Fruit fly (Drosophila melanogaster) whole organism, prepupa: ENCODE data around the gene Gr64c.
A peak's percentile ranks its signal among the peaks of the same experiment; 100 is the strongest.

Experiments used
- Blimp-1 ChIP-seq: fragments of 200-800 bp; sonication (Bioruptor generic); optimal IDR thresholded peaks from 3 replicates; lab custom pipeline; 2017; ENCODE audit warnings: missing biosample characterization, missing genetic modification characterization, mild to moderate bottlenecking, moderate library complexity, missing genetic modification reagents
- CG10669 ChIP-seq: fragments of 200-800 bp; sonication (Bioruptor generic); optimal IDR thresholded peaks from 3 replicates; lab custom pipeline; 2018; ENCODE audit warnings: missing biosample characterization, mild to moderate bottlenecking, missing genetic modification characterization, moderate library complexity
- CG11294 ChIP-seq: fragments of 200-800 bp; sonication (Bioruptor generic); IDR thresholded peaks from 2 replicates; pipeline ENCODE4 v1.3.6; 2022; ENCODE audit warnings: missing biosample characterization, missing genetic modification characterization
- CG11762 ChIP-seq: fragments of 200-800 bp; sonication (Bioruptor generic); optimal IDR thresholded peaks from 3 replicates; lab custom pipeline; 2016; ENCODE audit warnings: missing biosample characterization, missing genetic modification characterization; ENCODE audit not compliant: insufficient read depth
- CG11902 ChIP-seq: fragments of 200-800 bp; sonication (Bioruptor generic); optimal IDR thresholded peaks from 3 replicates; lab custom pipeline; 2016; ENCODE audit warnings: missing biosample characterization, missing genetic modification characterization
- CG15336 ChIP-seq: fragments of 200-800 bp; sonication (Bioruptor generic); IDR thresholded peaks from 2 replicates; pipeline ENCODE4 v1.3.6; 2022; ENCODE audit warnings: missing biosample characterization, missing genetic modification characterization
- CG1621 ChIP-seq: fragments of 200-800 bp; sonication (Bioruptor generic); optimal IDR thresholded peaks from 3 replicates; lab custom pipeline; 2018; ENCODE audit warnings: missing biosample characterization, mild to moderate bottlenecking, missing genetic modification characterization
- CG31627 ChIP-seq: fragments of 200-800 bp; sonication (Bioruptor generic); optimal IDR thresholded peaks from 3 replicates; lab custom pipeline; 2016; ENCODE audit warnings: missing biosample characterization, missing genetic modification characterization
- CG32006 ChIP-seq: fragments of 200-800 bp; sonication (Bioruptor generic); optimal IDR thresholded peaks from 3 replicates; lab custom pipeline; 2017; ENCODE audit warnings: missing biosample characterization, mild to moderate bottlenecking, missing genetic modification characterization
- CG34406 ChIP-seq: fragments of 200-800 bp; sonication (Bioruptor generic); optimal IDR thresholded peaks from 3 replicates; lab custom pipeline; 2016; ENCODE audit warnings: missing biosample characterization, missing genetic modification characterization
- CG4318 ChIP-seq: fragments of 200-800 bp; sonication (Bioruptor generic); optimal IDR thresholded peaks from 3 replicates; lab custom pipeline; 2017; ENCODE audit warnings: missing biosample characterization, mild to moderate bottlenecking, missing genetic modification characterization
- CG6163 ChIP-seq: fragments of 200-800 bp; sonication (Bioruptor generic); IDR thresholded peaks from 3 replicates; pipeline ENCODE4 v1.3.6; 2022; ENCODE audit warnings: missing biosample characterization, missing genetic modification characterization
- CG6276 ChIP-seq: fragments of 200-800 bp; sonication (Bioruptor generic); optimal IDR thresholded peaks from 2 replicates; lab custom pipeline; 2017; ENCODE audit warnings: missing biosample characterization, mild to moderate bottlenecking, missing genetic modification characterization
- CG6792 ChIP-seq: fragments of 200-800 bp; sonication (Bioruptor generic); optimal IDR thresholded peaks from 3 replicates; lab custom pipeline; 2016; ENCODE audit warnings: missing biosample characterization, missing genetic modification characterization
- CG6854 ChIP-seq: fragments of 200-800 bp; sonication (Bioruptor generic); optimal IDR thresholded peaks from 2 replicates; lab custom pipeline; 2017; ENCODE audit warnings: missing biosample characterization, mild to moderate bottlenecking, missing genetic modification characterization
- CG8119 ChIP-seq: fragments of 200-800 bp; sonication (Bioruptor generic); IDR thresholded peaks from 3 replicates; pipeline ENCODE4 v1.3.6; 2022; ENCODE audit warnings: missing biosample characterization, missing genetic modification characterization
- CG8632 ChIP-seq: fragments of 200-800 bp; sonication (Bioruptor generic); optimal IDR thresholded peaks from 3 replicates; lab custom pipeline; 2016; ENCODE audit warnings: missing biosample characterization, missing genetic modification characterization
- CG9139 ChIP-seq: fragments of 200-800 bp; sonication (Bioruptor generic); optimal IDR thresholded peaks from 3 replicates; lab custom pipeline; 2017; ENCODE audit warnings: missing biosample characterization, mild to moderate bottlenecking, missing genetic modification characterization
- Eip75B ChIP-seq: fragments of 200-800 bp; sonication (Bioruptor generic); optimal IDR thresholded peaks from 3 replicates; lab custom pipeline; 2016; ENCODE audit warnings: missing biosample characterization, missing genetic modification characterization
- Eip78C ChIP-seq: fragments of 200-800 bp; sonication (Bioruptor generic); peaks from one replicate; lab custom pipeline; 2016; ENCODE audit warnings: missing biosample characterization, missing genetic modification characterization
- Ets21C ChIP-seq: fragments of 200-800 bp; sonication (Bioruptor generic); optimal IDR thresholded peaks from 3 replicates; lab custom pipeline; 2016; ENCODE audit warnings: missing biosample characterization, missing genetic modification characterization
- Ets96B ChIP-seq: fragments of 200-800 bp; optimal IDR thresholded peaks from 2 replicates; lab custom pipeline; 2019; ENCODE audit warnings: missing biosample characterization, mild to moderate bottlenecking, missing genetic modification characterization, moderate library complexity
- Gug ChIP-seq: fragments of 200-800 bp; sonication (Bioruptor generic); IDR thresholded peaks from 2 replicates; pipeline ENCODE4 v1.3.6; 2022; ENCODE audit warnings: missing biosample characterization, missing genetic modification characterization
- Hr38 ChIP-seq: sonication (Bioruptor generic); optimal IDR thresholded peaks from 2 replicates; lab custom pipeline; 2016; ENCODE audit warnings: missing biosample characterization, missing genetic modification characterization
- Hr39 ChIP-seq: fragments of 200-800 bp; sonication (Bioruptor generic); optimal IDR thresholded peaks from 2 replicates; lab custom pipeline; 2016; ENCODE audit warnings: missing biosample characterization, missing genetic modification characterization
- Hr4 ChIP-seq: fragments of 200-800 bp; sonication (Bioruptor generic); optimal IDR thresholded peaks from 3 replicates; lab custom pipeline; 2016; ENCODE audit warnings: missing biosample characterization, missing genetic modification characterization
- Lpt ChIP-seq: fragments of 200-800 bp; sonication (Bioruptor generic); optimal IDR thresholded peaks from 3 replicates; lab custom pipeline; 2016; ENCODE audit warnings: missing biosample characterization, missing genetic modification characterization
- Smox ChIP-seq: fragments of 200-800 bp; sonication (Bioruptor generic); optimal IDR thresholded peaks from 3 replicates; lab custom pipeline; 2016; ENCODE audit warnings: missing biosample characterization, missing genetic modification characterization
- Sox102F ChIP-seq: fragments of 200-800 bp; sonication (Bioruptor generic); optimal IDR thresholded peaks from 2 replicates; lab custom pipeline; 2016; ENCODE audit warnings: missing biosample characterization, mild to moderate bottlenecking, missing genetic modification characterization
- Sox14 ChIP-seq: fragments of 200-800 bp; sonication (Bioruptor generic); optimal IDR thresholded peaks from 3 replicates; lab custom pipeline; 2016; ENCODE audit warnings: missing biosample characterization, missing genetic modification characterization
- Sox15 ChIP-seq: fragments of 200-800 bp; sonication (Bioruptor generic); optimal IDR thresholded peaks from 3 replicates; lab custom pipeline; 2016; ENCODE audit warnings: missing biosample characterization, missing genetic modification characterization
- achi ChIP-seq: fragments of 200-800 bp; sonication (Bioruptor generic); optimal IDR thresholded peaks from 3 replicates; lab custom pipeline; 2016; ENCODE audit warnings: missing biosample characterization, missing genetic modification characterization
- acj6 ChIP-seq: fragments of 200-800 bp; sonication (Bioruptor generic); optimal IDR thresholded peaks from 3 replicates; lab custom pipeline; 2016; ENCODE audit warnings: missing biosample characterization, missing genetic modification characterization
- cyc ChIP-seq: fragments of 200-800 bp; sonication (Bioruptor generic); optimal IDR thresholded peaks from 3 replicates; lab custom pipeline; 2016; ENCODE audit warnings: missing biosample characterization, missing genetic modification characterization
- dsx ChIP-seq: fragments of 200-800 bp; optimal IDR thresholded peaks from 3 replicates; lab custom pipeline; 2019; ENCODE audit warnings: missing biosample characterization, mild to moderate bottlenecking, missing genetic modification characterization, moderate library complexity; ENCODE audit not compliant: poor library complexity, severe bottlenecking
- eg ChIP-seq: fragments of 200-800 bp; sonication (Bioruptor generic); IDR thresholded peaks from 3 replicates; pipeline ENCODE4 v1.3.6; 2022; ENCODE audit warnings: missing biosample characterization, missing genetic modification characterization
- fd59A ChIP-seq: fragments of 200-800 bp; sonication (Bioruptor generic); optimal IDR thresholded peaks from 2 replicates; lab custom pipeline; 2017; ENCODE audit warnings: missing biosample characterization, mild to moderate bottlenecking, missing genetic modification characterization, missing genetic modification reagents
- fd85E ChIP-seq: fragments of 200-800 bp; sonication (Bioruptor generic); optimal IDR thresholded peaks from 3 replicates; lab custom pipeline; 2016; ENCODE audit warnings: missing biosample characterization, missing genetic modification characterization
- net ChIP-seq: fragments of 200-800 bp; sonication (Bioruptor generic); optimal IDR thresholded peaks from 3 replicates; lab custom pipeline; 2016; ENCODE audit warnings: missing biosample characterization, missing genetic modification characterization
- pdm3 ChIP-seq: fragments of 200-800 bp; sonication (Bioruptor generic); optimal IDR thresholded peaks from 3 replicates; lab custom pipeline; 2016; ENCODE audit warnings: missing biosample characterization, missing genetic modification characterization
- salr ChIP-seq, 2 experiments: fragments of 200-800 bp; sonication (Bioruptor generic); optimal IDR thresholded peaks; 3 replicates each; lab custom pipeline; 2016 to 2018; ENCODE audit warnings: missing biosample characterization in 2 of 2, missing genetic modification characterization in 2 of 2, mild to moderate bottlenecking in 1 of 2
- ss ChIP-seq, 2 experiments: fragments of 200-800 bp; sonication (Bioruptor generic); optimal IDR thresholded peaks; 2 replicates in 1 of 2; 3 replicates in 1 of 2; lab custom pipeline; 2017 to 2018; ENCODE audit warnings: mild to moderate bottlenecking in 2 of 2, missing biosample characterization in 2 of 2, missing genetic modification characterization in 2 of 2, moderate library complexity in 1 of 2
- svp ChIP-seq: fragments of 200-800 bp; sonication (Bioruptor generic); peaks from one replicate; lab custom pipeline; 2016; ENCODE audit warnings: missing biosample characterization, missing genetic modification characterization
- topi ChIP-seq: fragments of 200-800 bp; sonication (Bioruptor generic); optimal IDR thresholded peaks from 3 replicates; lab custom pipeline; 2016; ENCODE audit warnings: missing biosample characterization, missing genetic modification characterization
- vri ChIP-seq: fragments of 200-800 bp; sonication (Bioruptor generic); optimal IDR thresholded peaks from 3 replicates; lab custom pipeline; 2016; ENCODE audit warnings: missing biosample characterization, mild to moderate bottlenecking, missing genetic modification characterization

The Gr64c gene

DNA sequence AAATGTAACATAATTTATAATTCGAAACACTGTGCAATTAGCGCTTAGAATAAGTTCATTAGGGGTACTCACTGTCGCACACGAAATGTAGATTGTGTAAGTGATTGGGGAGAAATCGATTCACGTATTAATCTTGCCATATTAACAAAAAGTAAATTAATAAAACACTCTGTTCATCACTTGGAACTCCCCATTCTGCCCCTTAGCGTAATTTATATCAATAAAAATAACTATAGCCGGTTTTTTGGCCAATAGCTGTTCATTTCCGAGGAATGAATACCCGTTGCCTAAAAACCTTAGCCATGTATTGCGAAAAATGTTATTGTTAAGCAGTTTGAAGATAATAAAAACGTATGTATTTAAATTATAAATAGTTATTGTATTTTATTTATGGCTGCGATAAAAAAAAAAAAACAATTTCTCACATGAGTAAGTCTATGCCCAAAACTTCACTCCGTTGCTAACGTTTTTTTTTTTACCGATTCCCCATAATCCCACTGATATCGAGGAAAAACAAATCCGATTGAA is 31.0 kb downstream of the Gr64c start, which contains the start of gene Ugt305A1:
Gene Ugt305A1 (plus strand): TSS at position 478 of the 528 bp plus-strand sequence.
- TF ChIP-seq cyc (GFP tag; lab: Kevin White, UChicago) (no peak), pdm3 (GFP tag; lab: Kevin White, UChicago) (no peak), CG6163 (no peak), Lpt (GFP tag; lab: Kevin White, UChicago) (no peak), vri (GFP tag; lab: Kevin White, UChicago) (no peak), topi (GFP tag; lab: Kevin White, UChicago) (no peak), salr (GFP tag; optimal IDR thresholded peaks at IDR 0.05; lab: Kevin White, UChicago) (no peak), Sox102F (GFP tag; lab: Kevin White, UChicago) (no peak), Hr4 (GFP tag; lab: Kevin White, UChicago) (peak; percentile 13), CG32006 (GFP tag; lab: Kevin White, UChicago) (no peak), CG6792 (GFP tag; lab: Kevin White, UChicago) (no peak), Gug (GFP tag; lab: Robert Waterston, UW) (no peak), Sox14 (GFP tag; lab: Kevin White, UChicago) (no peak), CG11902 (no peak), achi (GFP tag; lab: Kevin White, UChicago) (peak; percentile 17), Hr39 (no peak), dsx (GFP tag; lab: Kevin White, UChicago) (no peak), CG11762 (GFP tag; lab: Kevin White, UChicago) (no peak), CG6854 (GFP tag; lab: Kevin White, UChicago) (no peak), Eip75B (GFP tag; lab: Kevin White, UChicago) (no peak), Hr38 (no peak), CG8632 (GFP tag; lab: Kevin White, UChicago) (no peak), Smox (GFP tag; lab: Kevin White, UChicago) (no peak), CG10669 (no peak), svp (GFP tag; lab: Kevin White, UChicago) (peak; percentile 14), CG4318 (GFP tag; lab: Kevin White, UChicago) (no peak), eg (GFP tag; lab: Robert Waterston, UW) (no peak), Eip78C (GFP tag; lab: Kevin White, UChicago) (no peak), CG31627 (GFP tag; lab: Kevin White, UChicago) (no peak), CG1621 (tag; lab: Kevin White, UChicago) (no peak), CG34406 (no peak), CG8119 (GFP tag; lab: Robert Waterston, UW) (peak; percentile 29; the same call in 1 of the 3 replicates), CG15336 (GFP tag; lab: Robert Waterston, UW) (peak; percentile 38; the same call in 1 of the 2 replicates), CG6276 (GFP tag; lab: Kevin White, UChicago) (no peak), CG9139 (no peak), ss (GFP tag; optimal IDR thresholded peaks at IDR 0.05; lab: Kevin White, UChicago) (no peak), Sox15 (GFP tag; lab: Kevin White, UChicago) (no peak), Ets96B (tag; lab: Kevin White, UChicago) (no peak), fd85E (no peak), CG11294 (GFP tag; lab: Robert Waterston, UW) (no peak), fd59A (GFP tag; lab: Kevin White, UChicago) (no peak), Ets21C (no peak), net (GFP tag; lab: Kevin White, UChicago) (no peak), acj6 (GFP tag; lab: Kevin White, UChicago) (no peak), Blimp-1 (GFP tag; lab: Kevin White, UChicago) (no peak)
